Fruit fly (Drosophila melanogaster) whole organism, wandering third instar larva: ENCODE measurements around the gene CG5860.

ENCODE experiments used
- Jra ChIP-seq: sonication (Bioruptor generic); optimal IDR thresholded peaks from 2 replicates; lab custom pipeline; 2016; ENCODE audit warnings: missing biosample characterization, missing genetic modification characterization
- br ChIP-seq: fragments of 200-800 bp; sonication (Bioruptor generic); optimal IDR thresholded peaks from 2 replicates; lab custom pipeline; 2016; ENCODE audit warnings: missing biosample characterization, missing genetic modification characterization
- ey ChIP-seq: fragments of 200-800 bp; sonication (Bioruptor generic); optimal IDR thresholded peaks from 2 replicates; lab custom pipeline; 2016; ENCODE audit warnings: missing biosample characterization, missing genetic modification characterization
- fru ChIP-seq: fragments of 200-800 bp; sonication (Bioruptor generic); optimal IDR thresholded peaks from 3 replicates; lab custom pipeline; 2016; ENCODE audit warnings: missing biosample characterization, mild to moderate bottlenecking, missing genetic modification characterization
- pan ChIP-seq: fragments of >200 bp; optimal IDR thresholded peaks from 2 replicates; lab custom pipeline; 2017

- TF ChIP-seq Jra (GFP tag; lab: Kevin White, UChicago) (no peak), br (GFP tag; lab: Kevin White, UChicago) (no peak), ey (GFP tag; lab: Kevin White, UChicago) (no peak), pan (lab: Kevin White, UChicago) (no peak), fru (no peak)
Measured at dm6 chr3R:17422102-17422501, 12.7 kb downstream of the CG5860 start, which contains the start of gene CG14332.
